Fruit fly (Drosophila melanogaster): ENCODE results near the gene wac.
A peak's percentile ranks its signal among the peaks of the same experiment; 100 is the strongest.

wac gene

DNA sequence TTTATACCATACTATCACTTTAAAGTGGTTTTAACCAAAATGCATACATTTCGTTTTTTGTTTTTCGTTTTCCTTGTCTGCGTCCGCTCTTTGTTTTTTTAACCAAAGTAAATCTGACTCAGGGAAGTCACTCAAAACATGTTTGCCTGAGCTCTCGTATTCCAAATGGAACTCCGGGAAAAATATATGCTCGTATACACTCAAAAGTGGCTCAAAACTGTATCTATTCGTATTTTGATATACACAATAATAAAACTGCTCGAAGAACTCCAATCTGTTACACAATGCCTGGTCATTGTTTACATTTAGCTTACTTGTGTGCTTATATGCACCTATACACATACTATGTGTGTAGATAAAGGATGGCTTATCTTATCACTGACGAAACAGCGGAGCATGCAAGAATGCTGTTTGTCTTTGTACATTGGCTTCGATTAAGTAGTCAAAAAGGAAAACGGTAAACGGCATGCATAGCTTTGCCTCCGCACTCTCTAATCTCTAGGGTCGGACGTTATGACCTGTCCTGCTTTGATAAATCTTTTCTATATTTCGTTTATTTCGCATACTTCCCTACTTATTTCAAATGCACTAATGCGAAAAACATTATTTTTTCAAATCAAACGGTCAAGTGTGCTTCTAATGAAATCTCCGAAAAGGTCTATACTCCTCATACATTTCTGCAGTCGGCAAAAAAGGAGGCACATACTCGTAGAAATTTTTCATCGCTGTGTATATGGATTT is 13.0 kb downstream of the wac start, which contains the start of gene miple2 (continued):
- TF ChIP-seq CG15601 (tag; optimal IDR thresholded peaks at IDR 0.05), result peak; percentile 72
- peak; percentile 42 for TF ChIP-seq CG4424 (GFP tag; optimal IDR thresholded peaks at IDR 0.05)
- no peak for TF ChIP-seq CG11247 (GFP tag; IDR thresholded peaks at IDR 0.05)
- no peak for TF ChIP-seq Poxn (GFP tag; IDR thresholded peaks at IDR 0.05)
- no peak for TF ChIP-seq Bgb (GFP tag; IDR thresholded peaks at IDR 0.05; ENCODE audit: partially characterized antibody)
- peak; percentile 1 for TF ChIP-seq CG30431 (GFP tag; optimal IDR thresholded peaks at IDR 0.05)
- TF ChIP-seq tll (GFP tag; optimal IDR thresholded peaks at IDR 0.05), result peak in 1 of 2 experiments; percentile 72
- peak; percentile 40 for TF ChIP-seq CG12744 (GFP tag; optimal IDR thresholded peaks at IDR 0.05)
- peak; percentile 1 for TF ChIP-seq tap (tag; optimal IDR thresholded peaks at IDR 0.05)
- peak; percentile 46 for TF ChIP-seq CG12391 (tag; optimal IDR thresholded peaks at IDR 0.05)
- TF ChIP-seq cato (GFP tag; optimal IDR thresholded peaks at IDR 0.05; ENCODE audit: borderline replicate concordance), result no peak
- peak; percentile 55 for TF ChIP-seq CG1529 (GFP tag; optimal IDR thresholded peaks at IDR 0.05)
- no peak for TF ChIP-seq br (optimal IDR thresholded peaks at IDR 0.05)
- TF ChIP-seq CG16815 (GFP tag; optimal IDR thresholded peaks at IDR 0.05), result no peak
- no peak for TF ChIP-seq CG6272 (GFP tag; IDR thresholded peaks at IDR 0.05)
- no peak for TF ChIP-seq ro (GFP tag; IDR thresholded peaks at IDR 0.05)
- TF ChIP-seq gro (GFP tag; optimal IDR thresholded peaks at IDR 0.05), result peak; percentile 53
- no peak for TF ChIP-seq Doc3 (GFP tag; IDR thresholded peaks at IDR 0.05; ENCODE audit: partially characterized antibody)
- TF ChIP-seq Rx (GFP tag; IDR thresholded peaks at IDR 0.05), result no peak
- TF ChIP-seq CG17612 (GFP tag; IDR thresholded peaks at IDR 0.05), result no peak
- TF ChIP-seq CG5180 (GFP tag; optimal IDR thresholded peaks at IDR 0.05), result peak; percentile 43
- no peak for TF ChIP-seq CG7963 (GFP tag; IDR thresholded peaks at IDR 0.05; ENCODE audit: partially characterized antibody)
- peak; percentile 58 for TF ChIP-seq gsb-n (tag; optimal IDR thresholded peaks at IDR 0.05)
- TF ChIP-seq ac (GFP tag; optimal IDR thresholded peaks at IDR 0.05), result peak; percentile 40
- 0 out of 2 replicates have a peak, but pooled peaks have one; percentile 12 for TF ChIP-seq CG17328 (GFP tag; IDR thresholded peaks at IDR 0.05)
- TF ChIP-seq repo (GFP tag; optimal IDR thresholded peaks at IDR 0.05), result no peak
- TF ChIP-seq CG4617 (GFP tag; optimal IDR thresholded peaks at IDR 0.05; ENCODE audit: borderline replicate concordance), result no peak
- TF ChIP-seq CG4282 (GFP tag; optimal IDR thresholded peaks at IDR 0.05), result no peak
- no peak for TF ChIP-seq NC2α (GFP tag; optimal IDR thresholded peaks at IDR 0.05)
- TF ChIP-seq CG3407 (GFP tag; optimal IDR thresholded peaks at IDR 0.05), result peak; percentile 32
- TF ChIP-seq unc-4 (GFP tag; IDR thresholded peaks at IDR 0.05; ENCODE audit: partially characterized antibody), result no peak
- peak; percentile 30 for TF ChIP-seq CG4854 (GFP tag; optimal IDR thresholded peaks at IDR 0.05)
- TF ChIP-seq CG3838 (GFP tag; optimal IDR thresholded peaks at IDR 0.05), result no peak
- peak; percentile 14 for TF ChIP-seq sqz (GFP tag; optimal IDR thresholded peaks at IDR 0.05)
- peak; percentile 4 for TF ChIP-seq CG2116 (GFP tag; optimal IDR thresholded peaks at IDR 0.05)
- no peak for TF ChIP-seq Dbx (GFP tag; IDR thresholded peaks at IDR 0.05)
- no peak for TF ChIP-seq gce (GFP tag; IDR thresholded peaks at IDR 0.05)
- TF ChIP-seq CG1792 (GFP tag; optimal IDR thresholded peaks at IDR 0.05), result peak; percentile 40
- peak; percentile 65 for TF ChIP-seq CG6813 (GFP tag; optimal IDR thresholded peaks at IDR 0.05)
- TF ChIP-seq CG3847 (GFP tag; IDR thresholded peaks at IDR 0.05), result no peak
- peak; percentile 18 for TF ChIP-seq CG8290 (GFP tag; optimal IDR thresholded peaks at IDR 0.05)
- peak; percentile 46 to 79 for TF ChIP-seq CG8290 (tag; optimal IDR thresholded peaks at IDR 0.05)
- TF ChIP-seq CG10321 (GFP tag; IDR thresholded peaks at IDR 0.05), result no peak
- TF ChIP-seq Ptx1 (GFP tag; IDR thresholded peaks at IDR 0.05), result 0 out of 2 replicates have a peak, but pooled peaks have one; percentile 9
- TF ChIP-seq bigmax (GFP tag; optimal IDR thresholded peaks at IDR 0.05), result peak; percentile 7
- peak; percentile 73 for TF ChIP-seq wek (GFP tag; optimal IDR thresholded peaks at IDR 0.05)
- peak; percentile 43 for TF ChIP-seq CG8089 (GFP tag; optimal IDR thresholded peaks at IDR 0.05)
- TF ChIP-seq kni (GFP tag; optimal IDR thresholded peaks at IDR 0.05), result peak; percentile 94
- no peak for TF ChIP-seq dimm (GFP tag; IDR thresholded peaks at IDR 0.05)
- TF ChIP-seq Fer2 (tag; optimal IDR thresholded peaks at IDR 0.05), result no peak

Measured in whole organism, embryonic.